Worm (Caenorhabditis elegans): ENCODE measurements around the gene grl-3.
"Not testable (repeated sequence)": the region's sequence is repeated elsewhere in the genome, so short reads cannot be mapped to it uniquely, and the experiment has no call there.

ce11 chrV:11395024-11395423, 16.3 kb upstream of the grl-3 start, which contains the start of gene K03B8.4:
- TF ChIP-seq ama-1 (optimal IDR thresholded peaks at IDR 0.05); tbx-11 (GFP tag; IDR thresholded peaks at IDR 0.05); flt-1 (GFP tag; IDR thresholded peaks at IDR 0.05); scrt-1 (GFP tag; IDR thresholded peaks at IDR 0.05); hnd-1 (tag; optimal IDR thresholded peaks at IDR 0.05); tbx-37 (GFP tag; conservative IDR thresholded peaks at IDR 0.05); ceh-36 (tag; optimal IDR thresholded peaks at IDR 0.05): not testable (repeated sequence)

Measured in whole organism, early embryonic.